Worm (Caenorhabditis elegans) whole organism, L2 larva: ENCODE measurements around the gene F09B9.5.

Experiments
- F13H6.1 ChIP-seq: sonication (generic microtip); optimal IDR thresholded peaks from 2 replicates; lab custom pipeline; 2016; ENCODE audit warnings: missing genetic modification characterization, missing compliant biosample characterization
- R02D3.7 ChIP-seq: fragments of 150-350 bp; optimal IDR thresholded peaks from 2 replicates; lab custom pipeline; 2014; ENCODE audit warnings: missing biosample characterization, missing genetic modification characterization
- Y55F3AM.14 ChIP-seq: fragments of 200-800 bp; sonication (Bioruptor generic); optimal IDR thresholded peaks from 2 replicates; lab custom pipeline; 2018; ENCODE audit warnings: mild to moderate bottlenecking, missing genetic modification characterization, missing compliant biosample characterization
- ZK546.5 ChIP-seq: sonication (generic microtip); optimal IDR thresholded peaks from 2 replicates; lab custom pipeline; 2017; ENCODE audit warnings: missing biosample characterization, missing genetic modification characterization
- alr-1 ChIP-seq: fragments of 150-350 bp; optimal IDR thresholded peaks from 2 replicates; lab custom pipeline; 2014; ENCODE audit warnings: missing biosample characterization, missing genetic modification characterization
- ama-1 ChIP-seq: fragments of 150-350 bp; optimal IDR thresholded peaks from 2 replicates; lab custom pipeline; 2018; ENCODE audit warnings: inconsistent platforms
- blmp-1 ChIP-seq: sonication (generic microtip); optimal IDR thresholded peaks from 2 replicates; lab custom pipeline; 2017; ENCODE audit warnings: missing genetic modification characterization, mild to moderate bottlenecking, missing compliant biosample characterization, antibody characterized with exemption, moderate library complexity; ENCODE audit not compliant: insufficient read depth
- ceh-16 ChIP-seq: fragments of 150-350 bp; optimal IDR thresholded peaks from 2 replicates; lab custom pipeline; 2014; ENCODE audit warnings: missing biosample characterization, missing genetic modification characterization
- dmd-4 ChIP-seq: sonication (generic microtip); optimal IDR thresholded peaks from 2 replicates; lab custom pipeline; 2017; ENCODE audit warnings: missing biosample characterization, missing genetic modification characterization
- elt-1 ChIP-seq: fragments of 150-350 bp; optimal IDR thresholded peaks from 2 replicates; lab custom pipeline; 2014; ENCODE audit warnings: missing biosample characterization, missing genetic modification characterization
- elt-3 ChIP-seq: sonication (generic microtip); optimal IDR thresholded peaks from 2 replicates; lab custom pipeline; 2017; ENCODE audit warnings: missing biosample characterization, missing genetic modification characterization
- fos-1 ChIP-seq: fragments of 150-350 bp; optimal IDR thresholded peaks from 2 replicates; lab custom pipeline; 2014; ENCODE audit warnings: missing biosample characterization, missing genetic modification characterization
- lin-11 ChIP-seq: fragments of 150-350 bp; sonication (generic microtip); optimal IDR thresholded peaks from 2 replicates; lab custom pipeline; 2014; ENCODE audit warnings: missing biosample characterization, missing genetic modification characterization, inconsistent platforms, mixed read lengths
- lin-39 ChIP-seq: fragments of 150-350 bp; optimal IDR thresholded peaks from 2 replicates; lab custom pipeline; 2014; ENCODE audit warnings: missing biosample characterization, missing genetic modification reagents, missing genetic modification characterization
- lsy-2 ChIP-seq, 2 experiments: fragments of 150-350 bp in 1 of 2; sonication (generic microtip) in 1 of 2; optimal IDR thresholded peaks; 2 replicates each; lab custom pipeline; 2014 to 2017; ENCODE audit warnings: missing biosample characterization in 2 of 2, missing genetic modification characterization in 2 of 2
- mab-5 ChIP-seq: fragments of 150-350 bp; optimal IDR thresholded peaks from 2 replicates; lab custom pipeline; 2014; ENCODE audit warnings: missing biosample characterization, missing genetic modification characterization
- mbf-1 ChIP-seq: sonication (generic microtip); optimal IDR thresholded peaks from 2 replicates; lab custom pipeline; 2017; ENCODE audit warnings: missing biosample characterization, missing genetic modification characterization
- nhr-12 ChIP-seq: fragments of 150-350 bp; optimal IDR thresholded peaks from 2 replicates; lab custom pipeline; 2014; ENCODE audit warnings: missing biosample characterization, missing genetic modification characterization
- nhr-129 ChIP-seq: fragments of 150-350 bp; optimal IDR thresholded peaks from 2 replicates; lab custom pipeline; 2014; ENCODE audit warnings: missing biosample characterization, missing genetic modification characterization
- nhr-21 ChIP-seq: fragments of 150-350 bp; optimal IDR thresholded peaks from 2 replicates; lab custom pipeline; 2014; ENCODE audit warnings: missing biosample characterization, missing genetic modification characterization
- nhr-23 ChIP-seq: fragments of 150-350 bp; optimal IDR thresholded peaks from 2 replicates; lab custom pipeline; 2014; ENCODE audit warnings: missing biosample characterization, missing genetic modification reagents, missing genetic modification characterization
- nhr-25 ChIP-seq: fragments of 150-350 bp; sonication (generic microtip); optimal IDR thresholded peaks from 3 replicates; lab custom pipeline; 2014; ENCODE audit warnings: missing biosample characterization, missing genetic modification characterization
- nhr-6 ChIP-seq: fragments of 150-350 bp; optimal IDR thresholded peaks from 2 replicates; lab custom pipeline; 2014; ENCODE audit warnings: missing biosample characterization, missing genetic modification characterization
- peb-1 ChIP-seq: fragments of 150-350 bp; optimal IDR thresholded peaks from 2 replicates; lab custom pipeline; 2014; ENCODE audit warnings: missing biosample characterization, missing genetic modification characterization
- sem-4 ChIP-seq: fragments of 150-350 bp; optimal IDR thresholded peaks from 2 replicates; lab custom pipeline; 2014; ENCODE audit warnings: missing biosample characterization, missing genetic modification reagents, missing genetic modification characterization
- skn-1 ChIP-seq: sonication (generic microtip); optimal IDR thresholded peaks from 2 replicates; lab custom pipeline; 2017; ENCODE audit warnings: missing biosample characterization, missing genetic modification characterization
- sma-3 ChIP-seq: sonication (generic microtip); optimal IDR thresholded peaks from 2 replicates; lab custom pipeline; 2016; ENCODE audit warnings: missing genetic modification reagents, missing genetic modification characterization, missing compliant biosample characterization
- sma-9 ChIP-seq, 2 experiments: fragments of 150-350 bp in 1 of 2; sonication (generic microtip) in 1 of 2; optimal IDR thresholded peaks; 2 replicates each; lab custom pipeline; 2014 to 2016; ENCODE audit warnings: missing genetic modification characterization in 2 of 2, mild to moderate bottlenecking in 1 of 2, missing biosample characterization in 1 of 2, missing compliant biosample characterization in 1 of 2, missing genetic modification reagents in 1 of 2, moderate library complexity in 1 of 2
- unc-55 ChIP-seq: fragments of 150-350 bp; sonication (generic microtip); optimal IDR thresholded peaks from 3 replicates; lab custom pipeline; 2014; ENCODE audit warnings: missing biosample characterization, missing genetic modification reagents, missing genetic modification characterization
- unc-62 ChIP-seq: fragments of 150-350 bp; optimal IDR thresholded peaks from 2 replicates; lab custom pipeline; 2014; ENCODE audit warnings: missing biosample characterization, missing genetic modification reagents, missing genetic modification characterization
- ztf-1 ChIP-seq: fragments of 200-800 bp; sonication (Bioruptor generic); conservative IDR thresholded peaks from 2 replicates; pipeline ENCODE4 v1.3.6; 2022; ENCODE audit warnings: missing genetic modification characterization, missing compliant biosample characterization
- ztf-11 ChIP-seq: sonication (generic microtip); optimal IDR thresholded peaks from 2 replicates; lab custom pipeline; 2017; ENCODE audit warnings: missing biosample characterization, missing genetic modification characterization

The F09B9.5 gene

DNA sequence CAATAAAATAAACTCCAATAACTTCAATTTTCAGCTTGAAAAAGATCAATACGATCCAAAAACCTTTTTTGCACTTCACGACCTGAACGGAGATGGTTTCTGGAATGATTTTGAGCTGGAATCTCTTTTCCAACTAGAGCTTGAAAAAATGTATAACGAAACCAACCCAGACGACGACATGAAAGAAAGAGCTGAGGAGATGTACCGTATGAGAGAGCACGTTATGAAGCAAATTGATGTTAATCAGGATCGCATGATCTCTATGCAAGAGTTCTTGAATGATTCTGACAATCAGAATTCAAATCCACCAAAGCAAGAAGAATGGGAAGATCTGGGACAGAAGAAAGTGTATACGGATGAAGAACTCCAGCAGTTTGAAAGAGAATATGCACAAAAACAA, 44.6 kb downstream of the F09B9.5 start:
- TF ChIP-seq nhr-23 (tag; lab: Kevin White, UChicago) (no peak), skn-1 (tag; lab: Kevin White, UChicago) (no peak), sem-4 (tag; lab: Kevin White, UChicago) (no peak), mab-5 (tag; lab: Kevin White, UChicago) (no peak), nhr-12 (tag; lab: Kevin White, UChicago) (no peak)
- TF ChIP-seq, all 48 proteins: peak for 0

DNA sequence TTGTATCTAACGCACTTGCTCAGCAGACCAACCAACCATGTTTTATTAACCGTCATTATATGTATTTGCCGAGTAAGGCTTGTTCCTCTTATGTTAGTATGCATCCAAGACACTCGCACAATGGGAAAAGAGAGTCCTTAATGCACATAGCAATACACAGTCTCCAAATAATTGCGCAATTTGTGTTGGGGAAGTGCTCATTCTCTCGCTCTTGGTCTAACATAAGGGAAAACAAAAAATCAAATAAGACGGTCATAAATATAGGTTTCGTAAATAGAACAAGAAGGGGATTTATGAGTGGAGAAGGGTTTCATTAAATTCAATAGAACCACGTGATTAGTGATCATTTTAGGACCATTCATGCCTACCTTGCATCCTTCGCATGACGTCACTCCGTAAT, 48.9 kb downstream of the F09B9.5 start:
- TF ChIP-seq elt-3 (tag; lab: Kevin White, UChicago) (no peak), sem-4 (tag; lab: Kevin White, UChicago) (no peak), mab-5 (tag; lab: Kevin White, UChicago) (no peak), lin-39 (no peak), sma-3 (GFP tag; lab: Kevin White, UChicago) (no peak), lin-11 (tag; lab: Kevin White, UChicago) (no peak), R02D3.7 (tag; lab: Kevin White, UChicago) (no peak), nhr-129 (tag; lab: Kevin White, UChicago) (no peak), nhr-21 (tag; lab: Kevin White, UChicago) (no peak), ceh-16 (tag; lab: Kevin White, UChicago) (no peak)
- TF ChIP-seq, all 48 proteins: peak for 0

- TF ChIP-seq nhr-21 (tag; lab: Kevin White, UChicago) (no peak), nhr-12 (tag; lab: Kevin White, UChicago) (no peak), ceh-16 (tag; lab: Kevin White, UChicago) (no peak), blmp-1 (tag; lab: Kevin White, UChicago) (no peak), ama-1 (lab: Kevin White, UChicago) (no peak), nhr-6 (tag; lab: Kevin White, UChicago) (no peak), sma-9 (GFP tag; optimal IDR thresholded peaks at IDR 0.05; lab: Kevin White, UChicago) (peak; percentile 4), sma-9 (tag; optimal IDR thresholded peaks at IDR 0.05; lab: Kevin White, UChicago) (no peak), fos-1 (tag; lab: Kevin White, UChicago) (peak; percentile 15), elt-1 (tag; lab: Kevin White, UChicago) (no peak), nhr-129 (tag; lab: Kevin White, UChicago) (peak; percentile 39), alr-1 (tag; lab: Kevin White, UChicago) (no peak), unc-55 (GFP tag; lab: Kevin White, UChicago) (no peak), R02D3.7 (tag; lab: Kevin White, UChicago) (no peak)
- TF ChIP-seq, all 48 proteins: peak for 3
Measured at ce11 chrX:10204313-10205063, 49.9 kb downstream of the F09B9.5 start.

DNA sequence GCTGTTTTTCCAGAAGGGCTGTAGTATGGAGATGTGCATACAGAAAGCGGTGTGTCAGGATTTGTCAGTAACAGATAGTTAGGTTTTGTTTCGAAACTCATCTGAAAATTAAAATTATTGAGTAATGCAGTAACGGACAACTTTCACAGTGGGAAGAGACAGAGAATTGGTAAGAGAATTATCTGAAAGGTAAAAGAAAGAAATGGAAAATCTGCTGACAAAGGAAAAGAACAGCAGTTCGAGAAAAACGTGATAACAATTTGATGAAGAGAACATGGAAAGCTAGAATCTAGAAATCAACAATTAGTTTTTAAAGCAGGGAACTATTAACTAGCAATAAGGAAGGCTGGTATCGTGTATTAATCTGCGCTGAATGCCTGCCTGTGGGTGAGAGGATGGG, 50.7 kb downstream of the F09B9.5 start, which contains the start of gene sex-1:
sex-1 (minus strand) TSS at position 101 of the 400 bp plus-strand sequence.
- TF ChIP-seq unc-62 (no peak), nhr-129 (tag; lab: Kevin White, UChicago) (no peak), lin-11 (tag; lab: Kevin White, UChicago) (no peak), ztf-11 (no peak), peb-1 (no peak), sma-9 (GFP tag; optimal IDR thresholded peaks at IDR 0.05; lab: Kevin White, UChicago) (no peak), sma-9 (tag; optimal IDR thresholded peaks at IDR 0.05; lab: Kevin White, UChicago) (no peak), ztf-1 (GFP tag; lab: Robert Waterston, UW) (no peak), Y55F3AM.14 (GFP tag; lab: Kevin White, UChicago) (no peak), nhr-25 (tag; lab: Kevin White, UChicago) (no peak), dmd-4 (no peak), lin-39 (no peak), R02D3.7 (tag; lab: Kevin White, UChicago) (no peak), mbf-1 (tag; lab: Kevin White, UChicago) (no peak), ZK546.5 (no peak), sma-3 (GFP tag; lab: Kevin White, UChicago) (no peak), lsy-2 (tag; optimal IDR thresholded peaks at IDR 0.05; lab: Kevin White, UChicago) (no peak), F13H6.1 (tag; lab: Kevin White, UChicago) (no peak)
- TF ChIP-seq, all 48 proteins: peak for 0
